Fruit fly (Drosophila melanogaster) whole organism, prepupa: ENCODE data around the gene Cdep.

Experiments used
- CG3919 ChIP-seq: fragments of 200-800 bp; sonication (Bioruptor generic); optimal IDR thresholded peaks from 3 replicates; lab custom pipeline; 2016; ENCODE audit warnings: missing biosample characterization, missing genetic modification characterization
- CG6163 ChIP-seq: fragments of 200-800 bp; sonication (Bioruptor generic); IDR thresholded peaks from 3 replicates; pipeline ENCODE4 v1.3.6; 2022; ENCODE audit warnings: missing biosample characterization, missing genetic modification characterization
- CG6854 ChIP-seq: fragments of 200-800 bp; sonication (Bioruptor generic); optimal IDR thresholded peaks from 2 replicates; lab custom pipeline; 2017; ENCODE audit warnings: missing biosample characterization, mild to moderate bottlenecking, missing genetic modification characterization
- Gug ChIP-seq: fragments of 200-800 bp; sonication (Bioruptor generic); IDR thresholded peaks from 2 replicates; pipeline ENCODE4 v1.3.6; 2022; ENCODE audit warnings: missing biosample characterization, missing genetic modification characterization
- esn ChIP-seq: fragments of 200-800 bp; sonication (Bioruptor generic); optimal IDR thresholded peaks from 2 replicates; lab custom pipeline; 2016; ENCODE audit warnings: missing biosample characterization, mild to moderate bottlenecking, missing genetic modification characterization, moderate library complexity
- lz ChIP-seq: fragments of 200-800 bp; sonication (Bioruptor generic); optimal IDR thresholded peaks from 3 replicates; lab custom pipeline; 2016; ENCODE audit warnings: missing biosample characterization, missing genetic modification characterization
- salr ChIP-seq, 2 experiments: fragments of 200-800 bp; sonication (Bioruptor generic); optimal IDR thresholded peaks; 3 replicates each; lab custom pipeline; 2016 to 2018; ENCODE audit warnings: missing biosample characterization in 2 of 2, missing genetic modification characterization in 2 of 2, mild to moderate bottlenecking in 1 of 2
- vri ChIP-seq: fragments of 200-800 bp; sonication (Bioruptor generic); optimal IDR thresholded peaks from 3 replicates; lab custom pipeline; 2016; ENCODE audit warnings: missing biosample characterization, mild to moderate bottlenecking, missing genetic modification characterization

dm6 chr3R:4961946-4962345, 51.6 kb downstream of the Cdep start:
- TF ChIP-seq CG6854 (GFP tag; lab: Kevin White, UChicago) (no peak), salr (GFP tag; optimal IDR thresholded peaks at IDR 0.05; lab: Kevin White, UChicago) (no peak), esn (GFP tag; lab: Kevin White, UChicago) (no peak), Gug (GFP tag; lab: Robert Waterston, UW) (no peak), vri (no peak), CG6163 (GFP tag; lab: Robert Waterston, UW) (no peak), lz (GFP tag; lab: Kevin White, UChicago) (no peak), CG3919 (GFP tag; lab: Kevin White, UChicago) (no peak)
